Worm (Caenorhabditis elegans): Measurements from ENCODE around the gene K03H9.3.
A peak's percentile ranks its signal among the peaks of the same experiment; 100 is the strongest.

K03H9.3 gene

DNA sequence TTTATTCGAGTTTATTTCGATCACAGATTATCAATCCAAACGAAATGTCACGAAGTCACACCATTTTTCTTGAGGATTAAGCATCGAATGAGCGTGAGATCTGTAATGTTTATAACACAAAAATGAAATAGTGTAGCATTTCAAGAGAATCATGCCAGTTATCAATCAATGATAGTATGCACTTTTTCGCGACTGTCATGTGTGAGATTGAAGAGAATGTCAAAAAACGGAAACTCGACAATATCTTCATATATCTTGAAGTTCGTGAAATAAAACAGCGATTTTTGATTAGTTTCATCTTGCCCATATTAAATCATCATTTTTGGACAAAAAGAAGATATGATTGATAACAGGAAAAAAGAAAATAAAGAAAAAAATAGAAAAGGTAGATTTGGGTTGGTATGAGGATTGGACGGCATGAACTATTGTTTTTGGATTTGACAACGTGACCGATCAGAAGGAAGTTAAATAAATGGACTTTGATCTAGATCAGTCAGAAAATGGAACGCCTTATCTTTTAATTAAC is 43.8 kb upstream of the K03H9.3 start:
- TF ChIP-seq mep-1 (tag; optimal IDR thresholded peaks at IDR 0.05) (peak; percentile 7), hlh-30 (tag; optimal IDR thresholded peaks at IDR 0.05; ENCODE audit: insufficient read depth) (peak; percentile 57), mdl-1 (tag; optimal IDR thresholded peaks at IDR 0.05) (peak in 1 of 2 experiments; percentile 27), lin-1 (GFP tag; IDR thresholded peaks at IDR 0.05) (no peak), nhr-28 (tag; optimal IDR thresholded peaks at IDR 0.05) (peak; percentile 54), dmd-6 (GFP tag; IDR thresholded peaks at IDR 0.05) (0 out of 2 replicates have a peak, but pooled peaks have one; percentile 12), daf-19 (GFP tag; conservative IDR thresholded peaks at IDR 0.05) (no peak)

ce11 chrII:6380866-6381265 is 42.0 kb upstream of the K03H9.3 start, which contains the start of gene F58F12.12:
F58F12.12 (plus strand) TSS chrII:6381166.
- TF ChIP-seq aha-1 (tag) (peak; percentile 75), F44E2.7 (GFP tag; IDR thresholded peaks at IDR 0.05) (no peak), ceh-20 (GFP tag; IDR thresholded peaks at IDR 0.05) (no peak), hlh-11 (tag; optimal IDR thresholded peaks at IDR 0.05) (no peak), snpc-1.2 (GFP tag; IDR thresholded peaks at IDR 0.05) (no peak), zip-2 (tag; optimal IDR thresholded peaks at IDR 0.05) (no peak)

- no peak for TF ChIP-seq mdl-1 (tag; optimal IDR thresholded peaks at IDR 0.05)
- no peak for TF ChIP-seq nhr-10 (tag; optimal IDR thresholded peaks at IDR 0.05)
- no peak for TF ChIP-seq Y105C5A.15 (GFP tag; IDR thresholded peaks at IDR 0.05)
- no peak for TF ChIP-seq attf-4 (tag; optimal IDR thresholded peaks at IDR 0.05)
- no peak for TF ChIP-seq php-3 (GFP tag; IDR thresholded peaks at IDR 0.05)
- TF ChIP-seq hif-1 (tag; optimal IDR thresholded peaks at IDR 0.05), result peak in 1 of 2 experiments; percentile 75
- TF ChIP-seq egl-27 (tag; optimal IDR thresholded peaks at IDR 0.05), result no peak
- TF ChIP-seq lin-39 (tag; optimal IDR thresholded peaks at IDR 0.05), result no peak
- TF ChIP-seq lin-13 (GFP tag; optimal IDR thresholded peaks at IDR 0.05), result peak; percentile 43
- peak; percentile 47; the same call in 1 of the 2 replicates for TF ChIP-seq ZK337.2 (GFP tag; IDR thresholded peaks at IDR 0.05)
- peak; percentile 24 for TF ChIP-seq aha-1 (tag)
- TF ChIP-seq ZK546.5 (tag; optimal IDR thresholded peaks at IDR 0.05), result no peak
- TF ChIP-seq jun-1 (tag; optimal IDR thresholded peaks at IDR 0.05), result no peak
- TF ChIP-seq F26F4.8 (GFP tag; conservative IDR thresholded peaks at IDR 0.05), result no peak
- TF ChIP-seq lsy-2 (tag; optimal IDR thresholded peaks at IDR 0.05), result peak in 1 of 2 experiments; percentile 81
- no peak for TF ChIP-seq T26A8.4 (GFP tag; IDR thresholded peaks at IDR 0.05)
- TF ChIP-seq unc-130 (GFP tag; optimal IDR thresholded peaks at IDR 0.05), result peak; percentile 90
- peak; percentile 55 for TF ChIP-seq nhr-28 (tag; optimal IDR thresholded peaks at IDR 0.05)
- peak; percentile 56 for TF ChIP-seq dpl-1 (GFP tag; optimal IDR thresholded peaks at IDR 0.05)
- no peak for TF ChIP-seq lin-15B (tag; optimal IDR thresholded peaks at IDR 0.05)
- TF ChIP-seq zip-2 (tag; optimal IDR thresholded peaks at IDR 0.05), result no peak
- TF ChIP-seq lin-38 (GFP tag; IDR thresholded peaks at IDR 0.05), result peak; percentile 94
- TF ChIP-seq pha-4 (GFP tag; IDR thresholded peaks at IDR 0.05), result no peak
- TF ChIP-seq pha-4 (tag; optimal IDR thresholded peaks at IDR 0.05), result no peak
- no peak for TF ChIP-seq mdt-29 (GFP tag; IDR thresholded peaks at IDR 0.05)
- no peak for TF ChIP-seq ctbp-1 (GFP tag; IDR thresholded peaks at IDR 0.05)
- peak; percentile 14; the same call in 1 of the 2 replicates for TF ChIP-seq dmd-6 (GFP tag; IDR thresholded peaks at IDR 0.05)
- no peak for TF ChIP-seq daf-16 (GFP tag; optimal IDR thresholded peaks at IDR 0.05)
- TF ChIP-seq daf-16 (tag; optimal IDR thresholded peaks at IDR 0.05), result peak; percentile 50
- no peak for TF ChIP-seq nhr-42 (GFP tag; IDR thresholded peaks at IDR 0.05)
- TF ChIP-seq egl-43 (GFP tag; IDR thresholded peaks at IDR 0.05), result no peak
- TF ChIP-seq saeg-2 (GFP tag; IDR thresholded peaks at IDR 0.05), result no peak
- TF ChIP-seq mep-1 (tag; optimal IDR thresholded peaks at IDR 0.05), result peak; percentile 66
- TF ChIP-seq rbr-2 (tag; optimal IDR thresholded peaks at IDR 0.05), result peak; percentile 38
- peak; percentile 97 for TF ChIP-seq mes-2 (tag; optimal IDR thresholded peaks at IDR 0.05; ENCODE audit: poor library complexity, severe bottlenecking)
- peak; percentile 43 for TF ChIP-seq nhr-6 (tag; optimal IDR thresholded peaks at IDR 0.05)
- TF ChIP-seq nhr-11 (tag; optimal IDR thresholded peaks at IDR 0.05), result peak; percentile 21
- TF ChIP-seq hlh-30 (tag; optimal IDR thresholded peaks at IDR 0.05; ENCODE audit: insufficient read depth), result peak; percentile 52
- TF ChIP-seq nhr-76 (tag; optimal IDR thresholded peaks at IDR 0.05), result no peak
- no peak for TF ChIP-seq zip-11 (GFP tag; IDR thresholded peaks at IDR 0.05)
- TF ChIP-seq Y75B8A.6 (GFP tag; IDR thresholded peaks at IDR 0.05), result no peak
These were observed 39.7 kb upstream of the K03H9.3 start, which contains the start of gene F58F12.1 for ce11 chrII:6383183-6383695. F58F12.1 (plus strand) TSS chrII:6383645.
